Worm (Caenorhabditis elegans): Measurements from ENCODE around the gene rpl-43.

Gene rpl-43

ce11 chrII:14154357-14154756 is 737 bp upstream of the rpl-43 start, which contains the start of gene Y48B6A.1 (continued):
- no peak for TF ChIP-seq ceh-32 (tag; optimal IDR thresholded peaks at IDR 0.05; ENCODE audit: poor library complexity)
- TF ChIP-seq madf-9 (GFP tag; conservative IDR thresholded peaks at IDR 0.05), result peak; percentile 87
- TF ChIP-seq lin-29 (GFP tag; IDR thresholded peaks at IDR 0.05), result no peak
- peak; percentile 79 for TF ChIP-seq T26A8.4 (GFP tag; IDR thresholded peaks at IDR 0.05)
- no peak for TF ChIP-seq nhr-76 (tag; optimal IDR thresholded peaks at IDR 0.05)
- TF ChIP-seq ZK337.2 (GFP tag; IDR thresholded peaks at IDR 0.05), result peak; percentile 97
- TF ChIP-seq daf-12 (tag; optimal IDR thresholded peaks at IDR 0.05), result no peak
- peak; percentile 98 for TF ChIP-seq aha-1 (tag)
- no peak for TF ChIP-seq ceh-62 (tag; optimal IDR thresholded peaks at IDR 0.05)
- peak in 1 of 2 experiments; percentile 69 for TF ChIP-seq ZK546.5 (tag; optimal IDR thresholded peaks at IDR 0.05)
- peak; percentile 68 for TF ChIP-seq mdt-29 (GFP tag; IDR thresholded peaks at IDR 0.05)
- TF ChIP-seq dpl-1 (GFP tag; optimal IDR thresholded peaks at IDR 0.05), result peak; percentile 90
- peak; percentile 0 for TF ChIP-seq nhr-10 (tag; optimal IDR thresholded peaks at IDR 0.05)
- TF ChIP-seq Y105C5A.15 (GFP tag; IDR thresholded peaks at IDR 0.05), result no peak
- TF ChIP-seq mdl-1 (tag; optimal IDR thresholded peaks at IDR 0.05), result peak in 1 of 2 experiments; percentile 52
- peak; percentile 91 for TF ChIP-seq rbr-2 (tag; optimal IDR thresholded peaks at IDR 0.05)
- no peak for TF ChIP-seq Y5F2A.4 (GFP tag; optimal IDR thresholded peaks at IDR 0.05)
- TF ChIP-seq tag-97 (GFP tag; IDR thresholded peaks at IDR 0.05), result peak; percentile 62; the same call in 1 of the 2 replicates
- TF ChIP-seq set-16 (GFP tag; IDR thresholded peaks at IDR 0.05), result no peak
- no peak for TF ChIP-seq nhr-237 (tag; optimal IDR thresholded peaks at IDR 0.05)
- TF ChIP-seq snpc-1.2 (GFP tag; IDR thresholded peaks at IDR 0.05), result no peak
- no peak for TF ChIP-seq zag-1 (tag; optimal IDR thresholded peaks at IDR 0.05)
- TF ChIP-seq nhr-11 (tag; optimal IDR thresholded peaks at IDR 0.05), result peak; percentile 92
- peak; percentile 96 for TF ChIP-seq lin-13 (GFP tag; optimal IDR thresholded peaks at IDR 0.05)

ce11 chrII:14165430-14165929 is 10.4 kb downstream of the rpl-43 start:
- no peak for TF ChIP-seq snpc-1.2 (GFP tag; IDR thresholded peaks at IDR 0.05)
- peak in 1 of 2 experiments; percentile 62 for TF ChIP-seq unc-62 (GFP tag; optimal IDR thresholded peaks at IDR 0.05 in 1 of 2)
- no peak for TF ChIP-seq unc-62 (tag; optimal IDR thresholded peaks at IDR 0.05)
- TF ChIP-seq spr-1 (tag; optimal IDR thresholded peaks at IDR 0.05), result no peak
- peak; percentile 23; the same call in 1 of the 2 replicates for TF ChIP-seq nhr-42 (GFP tag; IDR thresholded peaks at IDR 0.05)
- no peak for TF ChIP-seq egl-27 (tag; optimal IDR thresholded peaks at IDR 0.05)
- peak; percentile 91 for TF ChIP-seq set-16 (GFP tag; IDR thresholded peaks at IDR 0.05)
- TF ChIP-seq nhr-102 (tag; optimal IDR thresholded peaks at IDR 0.05), result no peak
- TF ChIP-seq madf-9 (GFP tag; conservative IDR thresholded peaks at IDR 0.05), result no peak
- no peak for TF ChIP-seq daf-8 (GFP tag; IDR thresholded peaks at IDR 0.05)
- TF ChIP-seq hif-1 (tag; optimal IDR thresholded peaks at IDR 0.05), result no peak
- TF ChIP-seq lin-29 (GFP tag; IDR thresholded peaks at IDR 0.05), result no peak
- TF ChIP-seq egl-43 (GFP tag; IDR thresholded peaks at IDR 0.05), result 0 out of 2 replicates have a peak, but pooled peaks have one; percentile 36
- no peak for TF ChIP-seq ctbp-1 (GFP tag; IDR thresholded peaks at IDR 0.05)
- no peak for TF ChIP-seq nhr-237 (tag; optimal IDR thresholded peaks at IDR 0.05)
- no peak for TF ChIP-seq nhr-11 (tag; optimal IDR thresholded peaks at IDR 0.05)
- no peak for TF ChIP-seq lsy-2 (tag; optimal IDR thresholded peaks at IDR 0.05)
- no peak for TF ChIP-seq Y48G9A.11 (GFP tag; IDR thresholded peaks at IDR 0.05)
- no peak for TF ChIP-seq unc-39 (tag; optimal IDR thresholded peaks at IDR 0.05)

- TF ChIP-seq spr-3 (GFP tag; optimal IDR thresholded peaks at IDR 0.05), result no peak
- no peak for TF ChIP-seq daf-16 (GFP tag; optimal IDR thresholded peaks at IDR 0.05)
- TF ChIP-seq daf-16 (tag; optimal IDR thresholded peaks at IDR 0.05), result no peak
- peak; percentile 87 for TF ChIP-seq aha-1 (tag)
These were observed 16.5 kb downstream of the rpl-43 start, which contains the start of gene eat-2 for ce11 chrII:14171558-14171957. Gene eat-2 (minus strand): TSS chrII:14171658.

Measured in whole organism, L4 larva.